Fruit fly (Drosophila melanogaster): ENCODE results near the gene CG3323.

The CG3323 gene

dm6 chrX:5332259-5332862 lies 26.9 kb upstream of the CG3323 start, which contains the start of gene CanB (continued):
- TF ChIP-seq Bteb2 (GFP tag; optimal IDR thresholded peaks at IDR 0.05) (no peak), hkb (optimal IDR thresholded peaks at IDR 0.05) (no peak), hkb (GFP tag; IDR thresholded peaks at IDR 0.05) (0 out of 2 replicates have a peak, but pooled peaks have one; percentile 28), CG17912 (GFP tag; optimal IDR thresholded peaks at IDR 0.05) (no peak), PHDP (tag; optimal IDR thresholded peaks at IDR 0.05) (no peak), CG8290 (GFP tag; optimal IDR thresholded peaks at IDR 0.05) (peak; percentile 53), CG8290 (tag; optimal IDR thresholded peaks at IDR 0.05) (peak; percentile 10 to 30), D19B (GFP tag; optimal IDR thresholded peaks at IDR 0.05) (no peak), CG33213 (GFP tag; optimal IDR thresholded peaks at IDR 0.05) (peak; percentile 39), Dp (GFP tag; optimal IDR thresholded peaks at IDR 0.05) (peak; percentile 4), peb (GFP tag; IDR thresholded peaks at IDR 0.05) (no peak)

DNA sequence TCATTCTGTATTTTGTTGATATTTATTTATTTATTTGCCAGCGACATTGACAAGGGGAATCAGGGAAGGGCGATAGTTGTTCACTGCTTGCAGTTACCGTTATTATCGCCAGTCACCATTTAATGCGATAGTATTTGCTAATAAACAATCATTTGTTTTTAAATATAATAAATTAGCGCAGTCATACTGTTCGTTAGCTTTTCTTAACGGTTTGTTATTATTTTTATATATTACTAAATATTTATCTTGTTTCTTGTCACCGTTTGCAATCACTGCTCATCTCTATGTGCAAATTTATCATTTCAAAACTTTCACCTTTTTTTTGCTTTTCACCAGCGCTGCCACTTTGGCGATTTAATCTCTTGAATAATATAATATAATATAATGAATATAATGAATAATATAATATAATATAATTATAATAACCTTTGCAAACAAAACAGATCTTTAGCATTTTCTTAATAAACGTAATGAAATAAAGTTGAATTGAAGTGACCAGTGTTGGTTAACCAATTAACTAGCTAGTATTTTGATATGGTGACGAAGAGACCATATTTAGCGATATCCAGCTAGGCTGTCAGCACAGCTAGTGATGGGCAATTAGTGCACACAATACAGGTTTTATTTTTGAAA lies 23.9 kb upstream of the CG3323 start, which contains the start of the genes CG3309 and XRCC1:
Gene CG3309 (minus strand): TSS at position 82 of the 633 bp plus-strand sequence.
Gene XRCC1 (plus strand): TSS at position 611 of the 633 bp plus-strand sequence.
- TF ChIP-seq CG33557 (GFP tag; optimal IDR thresholded peaks at IDR 0.05) (peak; percentile 46), Bgb (GFP tag; IDR thresholded peaks at IDR 0.05; ENCODE audit: partially characterized antibody) (peak; percentile 80), tap (tag; optimal IDR thresholded peaks at IDR 0.05) (peak; percentile 6), ewg (GFP tag; optimal IDR thresholded peaks at IDR 0.05) (peak; percentile 13), Sry-δ (GFP tag; optimal IDR thresholded peaks at IDR 0.05) (peak; percentile 68), scrt (GFP tag; optimal IDR thresholded peaks at IDR 0.05) (no peak), Pdp1 (GFP tag; optimal IDR thresholded peaks at IDR 0.05) (peak in 1 of 2 experiments; percentile 15), CG12104 (GFP tag; optimal IDR thresholded peaks at IDR 0.05) (peak; percentile 19), CG34376 (GFP tag; optimal IDR thresholded peaks at IDR 0.05) (peak; percentile 7), hth (optimal IDR thresholded peaks at IDR 0.05) (no peak), CG12744 (GFP tag; optimal IDR thresholded peaks at IDR 0.05) (no peak), klu (GFP tag; IDR thresholded peaks at IDR 0.05) (peak; percentile 51; the same call in 1 of the 2 replicates), E2f1 (GFP tag; IDR thresholded peaks at IDR 0.05) (peak; percentile 31; the same call in 1 of the 2 replicates), CG32772 (GFP tag; IDR thresholded peaks at IDR 0.05) (0 out of 2 replicates have a peak, but pooled peaks have one; percentile 28), D (optimal IDR thresholded peaks at IDR 0.05) (no peak), D (GFP tag; optimal IDR thresholded peaks at IDR 0.05) (peak; percentile 8), BEAF-32 (GFP tag; optimal IDR thresholded peaks at IDR 0.05) (peak; percentile 83), Elba2 (GFP tag; optimal IDR thresholded peaks at IDR 0.05) (peak; percentile 20), CG10462 (GFP tag; optimal IDR thresholded peaks at IDR 0.05) (peak; percentile 24), trem (tag; optimal IDR thresholded peaks at IDR 0.05) (peak; percentile 53), lab (GFP tag; optimal IDR thresholded peaks at IDR 0.05) (no peak), Drgx (GFP tag; IDR thresholded peaks at IDR 0.05) (0 out of 2 replicates have a peak, but pooled peaks have one; percentile 36), hbn (GFP tag; IDR thresholded peaks at IDR 0.05; ENCODE audit: partially characterized antibody) (peak; percentile 78), rib (GFP tag; IDR thresholded peaks at IDR 0.05) (peak; percentile 46; the same call in 1 of the 2 replicates), ken (GFP tag; IDR thresholded peaks at IDR 0.05) (peak; percentile 61; the same call in 2 of the 3 replicates), ase (GFP tag; IDR thresholded peaks at IDR 0.05) (peak; percentile 46; the same call in 1 of the 3 replicates), Lim3 (GFP tag; IDR thresholded peaks at IDR 0.05) (no peak), slou (GFP tag; optimal IDR thresholded peaks at IDR 0.05) (no peak), CG13775 (GFP tag; optimal IDR thresholded peaks at IDR 0.05) (peak; percentile 74), Sox102F (GFP tag; optimal IDR thresholded peaks at IDR 0.05) (peak; percentile 57), CG3163 (GFP tag; optimal IDR thresholded peaks at IDR 0.05) (no peak), ind (GFP tag; optimal IDR thresholded peaks at IDR 0.05) (peak; percentile 31), sob (GFP tag; IDR thresholded peaks at IDR 0.05) (peak; percentile 50; the same call in 1 of the 2 replicates), exex (tag; optimal IDR thresholded peaks at IDR 0.05) (no peak), CG32532 (GFP tag; IDR thresholded peaks at IDR 0.05) (peak; percentile 34), gcm (GFP tag; optimal IDR thresholded peaks at IDR 0.05) (peak; percentile 7), CG17361 (GFP tag; IDR thresholded peaks at IDR 0.05) (peak; percentile 67), Ptx1 (GFP tag; IDR thresholded peaks at IDR 0.05) (peak; percentile 71)
